Fruit fly (Drosophila melanogaster) whole organism, prepupa: ENCODE data around the gene CG10298.

Source experiments
- Blimp-1 ChIP-seq: fragments of 200-800 bp; sonication (Bioruptor generic); optimal IDR thresholded peaks from 3 replicates; lab custom pipeline; 2017; ENCODE audit warnings: missing biosample characterization, missing genetic modification characterization, mild to moderate bottlenecking, moderate library complexity, missing genetic modification reagents
- CG10631 ChIP-seq: fragments of 200-800 bp; sonication (Bioruptor generic); optimal IDR thresholded peaks from 2 replicates; lab custom pipeline; 2016; ENCODE audit warnings: missing biosample characterization, missing genetic modification characterization
- CG11294 ChIP-seq: fragments of 200-800 bp; sonication (Bioruptor generic); IDR thresholded peaks from 2 replicates; pipeline ENCODE4 v1.3.6; 2022; ENCODE audit warnings: missing biosample characterization, missing genetic modification characterization
- CG11762 ChIP-seq: fragments of 200-800 bp; sonication (Bioruptor generic); optimal IDR thresholded peaks from 3 replicates; lab custom pipeline; 2016; ENCODE audit warnings: missing biosample characterization, missing genetic modification characterization; ENCODE audit not compliant: insufficient read depth
- CG11902 ChIP-seq: fragments of 200-800 bp; sonication (Bioruptor generic); optimal IDR thresholded peaks from 3 replicates; lab custom pipeline; 2016; ENCODE audit warnings: missing biosample characterization, missing genetic modification characterization
- CG15336 ChIP-seq: fragments of 200-800 bp; sonication (Bioruptor generic); IDR thresholded peaks from 2 replicates; pipeline ENCODE4 v1.3.6; 2022; ENCODE audit warnings: missing biosample characterization, missing genetic modification characterization
- CG1621 ChIP-seq: fragments of 200-800 bp; sonication (Bioruptor generic); optimal IDR thresholded peaks from 3 replicates; lab custom pipeline; 2018; ENCODE audit warnings: missing biosample characterization, mild to moderate bottlenecking, missing genetic modification characterization
- CG16779 ChIP-seq: fragments of 200-800 bp; sonication (Bioruptor generic); optimal IDR thresholded peaks from 3 replicates; lab custom pipeline; 2017; ENCODE audit warnings: missing biosample characterization, mild to moderate bottlenecking, missing genetic modification characterization
- CG3032 ChIP-seq: fragments of 200-800 bp; optimal IDR thresholded peaks from 2 replicates; lab custom pipeline; 2019; ENCODE audit warnings: missing biosample characterization, mild to moderate bottlenecking, missing genetic modification characterization, moderate library complexity
- CG31627 ChIP-seq: fragments of 200-800 bp; sonication (Bioruptor generic); optimal IDR thresholded peaks from 3 replicates; lab custom pipeline; 2016; ENCODE audit warnings: missing biosample characterization, missing genetic modification characterization
- CG34406 ChIP-seq: fragments of 200-800 bp; sonication (Bioruptor generic); optimal IDR thresholded peaks from 3 replicates; lab custom pipeline; 2016; ENCODE audit warnings: missing biosample characterization, missing genetic modification characterization
- CG3919 ChIP-seq: fragments of 200-800 bp; sonication (Bioruptor generic); optimal IDR thresholded peaks from 3 replicates; lab custom pipeline; 2016; ENCODE audit warnings: missing biosample characterization, missing genetic modification characterization
- CG4318 ChIP-seq: fragments of 200-800 bp; sonication (Bioruptor generic); optimal IDR thresholded peaks from 3 replicates; lab custom pipeline; 2017; ENCODE audit warnings: missing biosample characterization, mild to moderate bottlenecking, missing genetic modification characterization
- CG6163 ChIP-seq: fragments of 200-800 bp; sonication (Bioruptor generic); IDR thresholded peaks from 3 replicates; pipeline ENCODE4 v1.3.6; 2022; ENCODE audit warnings: missing biosample characterization, missing genetic modification characterization
- CG6276 ChIP-seq: fragments of 200-800 bp; sonication (Bioruptor generic); optimal IDR thresholded peaks from 2 replicates; lab custom pipeline; 2017; ENCODE audit warnings: missing biosample characterization, mild to moderate bottlenecking, missing genetic modification characterization
- CG6854 ChIP-seq: fragments of 200-800 bp; sonication (Bioruptor generic); optimal IDR thresholded peaks from 2 replicates; lab custom pipeline; 2017; ENCODE audit warnings: missing biosample characterization, mild to moderate bottlenecking, missing genetic modification characterization
- CG8119 ChIP-seq: fragments of 200-800 bp; sonication (Bioruptor generic); IDR thresholded peaks from 3 replicates; pipeline ENCODE4 v1.3.6; 2022; ENCODE audit warnings: missing biosample characterization, missing genetic modification characterization
- CG8319 ChIP-seq: fragments of 200-800 bp; sonication (Bioruptor generic); optimal IDR thresholded peaks from 3 replicates; lab custom pipeline; 2016; ENCODE audit warnings: missing biosample characterization, missing genetic modification characterization
- CG8632 ChIP-seq: fragments of 200-800 bp; sonication (Bioruptor generic); optimal IDR thresholded peaks from 3 replicates; lab custom pipeline; 2016; ENCODE audit warnings: missing biosample characterization, missing genetic modification characterization
- CG9139 ChIP-seq: fragments of 200-800 bp; sonication (Bioruptor generic); optimal IDR thresholded peaks from 3 replicates; lab custom pipeline; 2017; ENCODE audit warnings: missing biosample characterization, mild to moderate bottlenecking, missing genetic modification characterization
- Eip75B ChIP-seq: fragments of 200-800 bp; sonication (Bioruptor generic); optimal IDR thresholded peaks from 3 replicates; lab custom pipeline; 2016; ENCODE audit warnings: missing biosample characterization, missing genetic modification characterization
- Gug ChIP-seq: fragments of 200-800 bp; sonication (Bioruptor generic); IDR thresholded peaks from 2 replicates; pipeline ENCODE4 v1.3.6; 2022; ENCODE audit warnings: missing biosample characterization, missing genetic modification characterization
- Hr38 ChIP-seq: sonication (Bioruptor generic); optimal IDR thresholded peaks from 2 replicates; lab custom pipeline; 2016; ENCODE audit warnings: missing biosample characterization, missing genetic modification characterization
- Hr39 ChIP-seq: fragments of 200-800 bp; sonication (Bioruptor generic); optimal IDR thresholded peaks from 2 replicates; lab custom pipeline; 2016; ENCODE audit warnings: missing biosample characterization, missing genetic modification characterization
- Lpt ChIP-seq: fragments of 200-800 bp; sonication (Bioruptor generic); optimal IDR thresholded peaks from 3 replicates; lab custom pipeline; 2016; ENCODE audit warnings: missing biosample characterization, missing genetic modification characterization
- Met ChIP-seq: fragments of 200-800 bp; sonication (Bioruptor generic); optimal IDR thresholded peaks from 3 replicates; lab custom pipeline; 2016; ENCODE audit warnings: missing biosample characterization, missing genetic modification characterization
- OdsH ChIP-seq: fragments of 200-800 bp; sonication (Bioruptor generic); optimal IDR thresholded peaks from 3 replicates; lab custom pipeline; 2016; ENCODE audit warnings: missing biosample characterization, missing genetic modification characterization
- Smox ChIP-seq: fragments of 200-800 bp; sonication (Bioruptor generic); optimal IDR thresholded peaks from 3 replicates; lab custom pipeline; 2016; ENCODE audit warnings: missing biosample characterization, missing genetic modification characterization
- Sox102F ChIP-seq: fragments of 200-800 bp; sonication (Bioruptor generic); optimal IDR thresholded peaks from 2 replicates; lab custom pipeline; 2016; ENCODE audit warnings: missing biosample characterization, mild to moderate bottlenecking, missing genetic modification characterization
- Sox14 ChIP-seq: fragments of 200-800 bp; sonication (Bioruptor generic); optimal IDR thresholded peaks from 3 replicates; lab custom pipeline; 2016; ENCODE audit warnings: missing biosample characterization, missing genetic modification characterization
- Sox15 ChIP-seq: fragments of 200-800 bp; sonication (Bioruptor generic); optimal IDR thresholded peaks from 3 replicates; lab custom pipeline; 2016; ENCODE audit warnings: missing biosample characterization, missing genetic modification characterization
- achi ChIP-seq: fragments of 200-800 bp; sonication (Bioruptor generic); optimal IDR thresholded peaks from 3 replicates; lab custom pipeline; 2016; ENCODE audit warnings: missing biosample characterization, missing genetic modification characterization
- cyc ChIP-seq: fragments of 200-800 bp; sonication (Bioruptor generic); optimal IDR thresholded peaks from 3 replicates; lab custom pipeline; 2016; ENCODE audit warnings: missing biosample characterization, missing genetic modification characterization
- dac ChIP-seq: fragments of 200-800 bp; sonication (Bioruptor generic); optimal IDR thresholded peaks from 2 replicates; lab custom pipeline; 2017; ENCODE audit warnings: missing biosample characterization, mild to moderate bottlenecking, missing genetic modification characterization
- esn ChIP-seq: fragments of 200-800 bp; sonication (Bioruptor generic); optimal IDR thresholded peaks from 2 replicates; lab custom pipeline; 2016; ENCODE audit warnings: missing biosample characterization, mild to moderate bottlenecking, missing genetic modification characterization, moderate library complexity
- fd59A ChIP-seq: fragments of 200-800 bp; sonication (Bioruptor generic); optimal IDR thresholded peaks from 2 replicates; lab custom pipeline; 2017; ENCODE audit warnings: missing biosample characterization, mild to moderate bottlenecking, missing genetic modification characterization, missing genetic modification reagents
- fd85E ChIP-seq: fragments of 200-800 bp; sonication (Bioruptor generic); optimal IDR thresholded peaks from 3 replicates; lab custom pipeline; 2016; ENCODE audit warnings: missing biosample characterization, missing genetic modification characterization
- fkh ChIP-seq: fragments of 200-800 bp; sonication (Bioruptor generic); optimal IDR thresholded peaks from 3 replicates; lab custom pipeline; 2017; ENCODE audit warnings: missing biosample characterization, mild to moderate bottlenecking, missing genetic modification characterization, moderate library complexity
- net ChIP-seq: fragments of 200-800 bp; sonication (Bioruptor generic); optimal IDR thresholded peaks from 3 replicates; lab custom pipeline; 2016; ENCODE audit warnings: missing biosample characterization, missing genetic modification characterization
- pdm3 ChIP-seq: fragments of 200-800 bp; sonication (Bioruptor generic); optimal IDR thresholded peaks from 3 replicates; lab custom pipeline; 2016; ENCODE audit warnings: missing biosample characterization, missing genetic modification characterization
- salr ChIP-seq, 2 experiments: fragments of 200-800 bp; sonication (Bioruptor generic); optimal IDR thresholded peaks; 3 replicates each; lab custom pipeline; 2016 to 2018; ENCODE audit warnings: missing biosample characterization in 2 of 2, missing genetic modification characterization in 2 of 2, mild to moderate bottlenecking in 1 of 2
- spab ChIP-seq: fragments of 200-800 bp; sonication (Bioruptor generic); optimal IDR thresholded peaks from 2 replicates; lab custom pipeline; 2017; ENCODE audit warnings: missing biosample characterization, mild to moderate bottlenecking, missing genetic modification characterization, missing genetic modification reagents
- svp ChIP-seq: fragments of 200-800 bp; sonication (Bioruptor generic); peaks from one replicate; lab custom pipeline; 2016; ENCODE audit warnings: missing biosample characterization, missing genetic modification characterization
- topi ChIP-seq: fragments of 200-800 bp; sonication (Bioruptor generic); optimal IDR thresholded peaks from 3 replicates; lab custom pipeline; 2016; ENCODE audit warnings: missing biosample characterization, missing genetic modification characterization
- vri ChIP-seq: fragments of 200-800 bp; sonication (Bioruptor generic); optimal IDR thresholded peaks from 3 replicates; lab custom pipeline; 2016; ENCODE audit warnings: missing biosample characterization, mild to moderate bottlenecking, missing genetic modification characterization

Gene CG10298

DNA sequence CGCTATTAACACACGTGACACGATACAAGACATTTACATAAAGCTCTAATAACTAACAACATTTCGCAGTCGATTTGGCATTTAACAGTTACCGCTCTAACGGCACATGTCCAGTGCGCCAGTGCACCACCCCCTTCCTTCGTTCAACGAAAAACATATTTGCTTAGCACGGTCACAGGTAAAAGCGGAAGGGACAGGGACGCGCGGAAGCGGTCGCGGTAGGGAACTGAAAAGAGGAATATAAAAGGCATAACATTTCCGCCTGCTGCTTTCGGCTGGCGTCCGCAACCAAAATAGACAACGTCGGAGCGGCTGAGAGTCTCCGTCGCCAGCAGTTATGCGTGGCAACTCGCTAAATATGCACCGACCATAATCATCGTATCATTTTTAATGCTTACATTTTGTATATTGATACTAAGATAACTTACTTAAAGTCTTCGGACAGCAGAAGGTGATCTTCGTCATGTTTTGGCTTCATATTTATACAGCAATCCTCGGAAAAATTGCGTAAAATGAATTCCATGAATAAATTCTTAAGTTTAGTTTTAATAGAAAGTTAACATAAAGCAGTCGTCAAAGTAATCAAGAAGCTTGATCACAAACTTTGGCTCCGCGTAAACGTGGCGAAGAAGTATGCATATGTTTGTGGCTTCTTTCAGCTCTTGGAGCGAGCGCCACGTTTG is 9.0 kb downstream of the CG10298 start (continued):
- TF ChIP-seq fd59A (no peak), CG8632 (no peak), achi (peak; percentile 39), Sox102F (GFP tag; lab: Kevin White, UChicago) (peak; percentile 15), OdsH (GFP tag; lab: Kevin White, UChicago) (peak; percentile 52), Smox (GFP tag; lab: Kevin White, UChicago) (no peak), CG11762 (no peak), svp (GFP tag; lab: Kevin White, UChicago) (no peak), CG1621 (no peak), Gug (GFP tag; lab: Robert Waterston, UW) (0 out of 2 replicates have a peak, but pooled peaks have one; percentile 26), CG34406 (GFP tag; lab: Kevin White, UChicago) (no peak), CG6163 (0 out of 3 replicates have a peak, but pooled peaks have one; percentile 41)

DNA sequence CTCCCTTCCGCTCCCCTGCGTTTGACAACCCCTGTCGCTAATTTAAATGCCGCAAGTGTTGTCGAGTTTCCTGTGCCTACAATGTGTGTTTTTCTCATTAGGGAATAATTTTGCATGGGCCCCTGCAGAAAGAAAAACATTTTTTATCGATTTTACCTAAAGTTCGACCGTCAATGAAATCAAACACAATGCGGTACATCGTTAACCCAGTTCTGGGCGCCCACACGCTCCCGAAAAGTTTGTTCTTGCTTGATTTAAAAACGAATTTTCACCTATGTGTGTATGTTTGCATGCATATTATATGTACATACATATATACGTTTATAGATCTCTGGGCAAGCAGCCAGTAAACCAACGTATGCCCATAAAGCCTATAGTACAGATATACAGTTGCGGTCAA is 9.6 kb downstream of the CG10298 start:
- TF ChIP-seq CG11902 (GFP tag; lab: Kevin White, UChicago) (no peak), net (GFP tag; lab: Kevin White, UChicago) (no peak), fkh (GFP tag; lab: Kevin White, UChicago) (no peak), spab (GFP tag; lab: Kevin White, UChicago) (no peak), CG34406 (GFP tag; lab: Kevin White, UChicago) (no peak), CG3919 (GFP tag; lab: Kevin White, UChicago) (no peak), Eip75B (no peak)

- TF ChIP-seq Gug (GFP tag; lab: Robert Waterston, UW): peak; percentile 44; the same call in 1 of the 2 replicates
- TF ChIP-seq fkh (GFP tag; lab: Kevin White, UChicago): peak; percentile 69
- TF ChIP-seq cyc (GFP tag; lab: Kevin White, UChicago): no peak
- TF ChIP-seq CG15336 (GFP tag; lab: Robert Waterston, UW): peak; percentile 47; the same call in 1 of the 2 replicates
- TF ChIP-seq spab (GFP tag; lab: Kevin White, UChicago): peak; percentile 37
- peak; percentile 10 for TF ChIP-seq Met (GFP tag; lab: Kevin White, UChicago)
- TF ChIP-seq Sox14: peak; percentile 3
- no peak for TF ChIP-seq CG6163
- no peak for TF ChIP-seq vri (GFP tag; lab: Kevin White, UChicago)
- no peak for TF ChIP-seq CG8319 (GFP tag; lab: Kevin White, UChicago)
- TF ChIP-seq CG3032 (tag; lab: Kevin White, UChicago): peak; percentile 11
- no peak for TF ChIP-seq dac (GFP tag; lab: Kevin White, UChicago)
- TF ChIP-seq CG16779 (tag; lab: Kevin White, UChicago): no peak
- TF ChIP-seq Lpt (GFP tag; lab: Kevin White, UChicago): peak; percentile 34
- peak; percentile 27 for TF ChIP-seq CG31627
- no peak for TF ChIP-seq fd85E
- TF ChIP-seq Sox15 (GFP tag; lab: Kevin White, UChicago): no peak
- TF ChIP-seq CG4318 (GFP tag; lab: Kevin White, UChicago): peak; percentile 47
- peak; percentile 64 for TF ChIP-seq CG6276 (GFP tag; lab: Kevin White, UChicago)
- no peak for TF ChIP-seq CG11294 (GFP tag; lab: Robert Waterston, UW)
- TF ChIP-seq Blimp-1: no peak
- no peak for TF ChIP-seq CG9139 (GFP tag; lab: Kevin White, UChicago)
- peak; percentile 48 for TF ChIP-seq Eip75B
- TF ChIP-seq Smox (GFP tag; lab: Kevin White, UChicago): peak; percentile 22
- peak; percentile 48 for TF ChIP-seq topi (GFP tag; lab: Kevin White, UChicago)
- no peak for TF ChIP-seq CG6854 (GFP tag; lab: Kevin White, UChicago)
- TF ChIP-seq Hr39 (GFP tag; lab: Kevin White, UChicago): peak; percentile 26
- peak; percentile 35 for TF ChIP-seq CG10631 (GFP tag; lab: Kevin White, UChicago)
- TF ChIP-seq esn (GFP tag; lab: Kevin White, UChicago): peak; percentile 42
- no peak for TF ChIP-seq svp (GFP tag; lab: Kevin White, UChicago)
- TF ChIP-seq CG11902 (GFP tag; lab: Kevin White, UChicago): no peak
- peak; percentile 20 for TF ChIP-seq CG11762
- TF ChIP-seq Hr38: no peak
- peak; percentile 56; the same call in 1 of the 3 replicates for TF ChIP-seq CG8119
- peak in 1 of 2 experiments; percentile 49 for TF ChIP-seq salr (GFP tag; optimal IDR thresholded peaks at IDR 0.05; lab: Kevin White, UChicago)
- TF ChIP-seq pdm3 (GFP tag; lab: Kevin White, UChicago): peak; percentile 64
- no peak for TF ChIP-seq CG8632
These were observed 10.3 kb downstream of the CG10298 start for dm6 chr3R:6352893-6353623.
